Worm (Caenorhabditis elegans) whole organism, L1 larva: ENCODE results near the gene rps-12.
A peak's percentile ranks its signal among the peaks of the same experiment; 100 is the strongest.

ENCODE experiments used
- aly-2 ChIP-seq: fragments of 150-350 bp; optimal IDR thresholded peaks from 2 replicates; lab custom pipeline; 2014; ENCODE audit warnings: missing biosample characterization, missing genetic modification characterization
- ama-1 ChIP-seq: fragments of 150-350 bp; optimal IDR thresholded peaks from 2 replicates; lab custom pipeline; 2014
- blmp-1 ChIP-seq: fragments of 150-350 bp; optimal IDR thresholded peaks from 2 replicates; lab custom pipeline; 2014; ENCODE audit warnings: missing biosample characterization, missing genetic modification characterization
- ceh-63 ChIP-seq: fragments of 200-800 bp; sonication (Bioruptor generic); optimal IDR thresholded peaks from 2 replicates; lab custom pipeline; 2018; ENCODE audit warnings: mild to moderate bottlenecking, missing genetic modification characterization, missing compliant biosample characterization
- ceh-90 ChIP-seq: sonication (generic microtip); optimal IDR thresholded peaks from 2 replicates; lab custom pipeline; 2016; ENCODE audit warnings: missing genetic modification characterization, missing compliant biosample characterization
- efl-1 ChIP-seq, 4 experiments: fragments of 150-350 bp; optimal IDR thresholded peaks in 3 of 4; peaks in 1 of 4; 1 replicate in 1 of 4; 2 replicates in 3 of 4; lab custom pipeline; 2014; ENCODE audit warnings: missing biosample characterization in 2 of 4, missing genetic modification characterization in 2 of 4, missing genetic modification reagents in 2 of 4
- elt-2 ChIP-seq: sonication (generic microtip); optimal IDR thresholded peaks from 2 replicates; lab custom pipeline; 2016; ENCODE audit warnings: missing genetic modification characterization, mild to moderate bottlenecking, inconsistent platforms, missing compliant biosample characterization, missing genetic modification reagents
- fos-1 ChIP-seq: fragments of 150-350 bp; optimal IDR thresholded peaks from 2 replicates; lab custom pipeline; 2014; ENCODE audit warnings: missing biosample characterization, missing genetic modification characterization
- irx-1 ChIP-seq: sonication (generic microtip); optimal IDR thresholded peaks from 2 replicates; lab custom pipeline; 2016; ENCODE audit warnings: missing genetic modification characterization, missing compliant biosample characterization
- lin-14 ChIP-seq: fragments of 200-800 bp; sonication (Bioruptor generic); optimal IDR thresholded peaks from 2 replicates; lab custom pipeline; 2018; ENCODE audit warnings: mild to moderate bottlenecking, missing genetic modification characterization, moderate library complexity, missing compliant biosample characterization
- lin-35 ChIP-seq, 2 experiments: fragments of 150-350 bp; optimal IDR thresholded peaks; 2 replicates each; lab custom pipeline; 2014; ENCODE audit warnings: missing biosample characterization in 2 of 2, missing genetic modification characterization in 2 of 2, missing genetic modification reagents in 2 of 2
- lin-39 ChIP-seq: fragments of 150-350 bp; optimal IDR thresholded peaks from 2 replicates; lab custom pipeline; 2014; ENCODE audit warnings: missing biosample characterization, missing genetic modification reagents, missing genetic modification characterization
- lir-3 ChIP-seq: sonication (generic microtip); optimal IDR thresholded peaks from 2 replicates; lab custom pipeline; 2016; ENCODE audit warnings: mild to moderate bottlenecking, missing genetic modification characterization, moderate library complexity, missing compliant biosample characterization; ENCODE audit not compliant: poor library complexity
- lsy-2 ChIP-seq, 2 experiments: fragments of 150-350 bp; optimal IDR thresholded peaks; 2 replicates each; lab custom pipeline; 2014; ENCODE audit warnings: missing biosample characterization in 2 of 2, missing genetic modification characterization in 2 of 2
- mdl-1 ChIP-seq, 2 experiments: fragments of 150-350 bp; optimal IDR thresholded peaks; 2 replicates each; lab custom pipeline; 2014 to 2017; ENCODE audit warnings: missing biosample characterization in 2 of 2, missing genetic modification characterization in 2 of 2, inconsistent platforms in 1 of 2
- mep-1 ChIP-seq: fragments of 150-350 bp; optimal IDR thresholded peaks from 2 replicates; lab custom pipeline; 2014; ENCODE audit warnings: missing biosample characterization, missing genetic modification characterization
- nhr-19 ChIP-seq: fragments of 200-800 bp; sonication (Bioruptor generic); conservative IDR thresholded peaks from 2 replicates; pipeline ENCODE4 v1.3.6; 2022; ENCODE audit warnings: missing genetic modification characterization, missing compliant biosample characterization
- nhr-20 ChIP-seq: sonication (generic microtip); optimal IDR thresholded peaks from 2 replicates; lab custom pipeline; 2016; ENCODE audit warnings: mild to moderate bottlenecking, missing genetic modification characterization, missing compliant biosample characterization
- nhr-47 ChIP-seq: sonication (generic microtip); optimal IDR thresholded peaks from 2 replicates; lab custom pipeline; 2016; ENCODE audit warnings: mild to moderate bottlenecking, missing genetic modification characterization, moderate library complexity, missing compliant biosample characterization
- nhr-71 ChIP-seq: sonication (generic microtip); optimal IDR thresholded peaks from 2 replicates; lab custom pipeline; 2016; ENCODE audit warnings: mild to moderate bottlenecking, missing genetic modification characterization, moderate library complexity, missing compliant biosample characterization
- nhr-76 ChIP-seq: sonication (generic microtip); optimal IDR thresholded peaks from 2 replicates; lab custom pipeline; 2017; ENCODE audit warnings: missing biosample characterization, missing genetic modification characterization
- nhr-77 ChIP-seq: fragments of 150-350 bp; optimal IDR thresholded peaks from 2 replicates; lab custom pipeline; 2014; ENCODE audit warnings: missing biosample characterization, missing genetic modification characterization
- nhr-84 ChIP-seq: sonication (generic microtip); optimal IDR thresholded peaks from 2 replicates; lab custom pipeline; 2017; ENCODE audit warnings: missing biosample characterization, missing genetic modification characterization
- nhr-85 ChIP-seq: sonication (generic microtip); peaks from one replicate; lab custom pipeline; 2016; ENCODE audit warnings: missing genetic modification characterization, inconsistent platforms, missing compliant biosample characterization
- nhr-90 ChIP-seq: sonication (generic microtip); optimal IDR thresholded peaks from 2 replicates; lab custom pipeline; 2016; ENCODE audit warnings: mild to moderate bottlenecking, missing genetic modification characterization, missing compliant biosample characterization; ENCODE audit not compliant: poor library complexity
- rnt-1 ChIP-seq: sonication (generic microtip); optimal IDR thresholded peaks from 2 replicates; lab custom pipeline; 2016; ENCODE audit warnings: mild to moderate bottlenecking, missing genetic modification characterization, moderate library complexity, missing compliant biosample characterization
- skn-1 ChIP-seq: fragments of 150-350 bp; optimal IDR thresholded peaks from 2 replicates; lab custom pipeline; 2014; ENCODE audit warnings: missing biosample characterization, missing genetic modification characterization
- snpc-4 ChIP-seq: fragments of 150-350 bp; optimal IDR thresholded peaks from 2 replicates; lab custom pipeline; 2014; ENCODE audit warnings: missing biosample characterization, missing genetic modification characterization
- snu-23 ChIP-seq: sonication (generic microtip); optimal IDR thresholded peaks from 2 replicates; lab custom pipeline; 2016; ENCODE audit warnings: missing genetic modification characterization, missing compliant biosample characterization
- sptf-1 ChIP-seq: fragments of 150-350 bp; optimal IDR thresholded peaks from 2 replicates; lab custom pipeline; 2014; ENCODE audit warnings: missing biosample characterization, missing genetic modification characterization
- swsn-7 ChIP-seq: sonication (generic microtip); optimal IDR thresholded peaks from 2 replicates; lab custom pipeline; 2016; ENCODE audit warnings: missing genetic modification characterization, missing compliant biosample characterization
- tlp-1 ChIP-seq: fragments of 150-350 bp; optimal IDR thresholded peaks from 2 replicates; lab custom pipeline; 2014; ENCODE audit warnings: missing biosample characterization, missing genetic modification characterization
- xbp-1 ChIP-seq: sonication (generic microtip); optimal IDR thresholded peaks from 2 replicates; lab custom pipeline; 2016; ENCODE audit warnings: missing genetic modification characterization, missing compliant biosample characterization
- zag-1 ChIP-seq: fragments of 150-350 bp; optimal IDR thresholded peaks from 2 replicates; lab custom pipeline; 2014; ENCODE audit warnings: missing biosample characterization, missing genetic modification characterization
- ztf-11 ChIP-seq, 2 experiments: sonication (generic microtip); optimal IDR thresholded peaks; 2 replicates each; lab custom pipeline; 2016 to 2017; ENCODE audit warnings: missing genetic modification characterization in 2 of 2, missing biosample characterization in 1 of 2, missing compliant biosample characterization in 1 of 2

Gene rps-12

ce11 chrIII:5653692-5654105 lies 25.4 kb upstream of the rps-12 start:
- TF ChIP-seq rnt-1 (peak; percentile 71), lin-39 (peak; percentile 25), nhr-20 (tag; lab: Kevin White, UChicago) (peak; percentile 62), tlp-1 (tag; lab: Kevin White, UChicago) (no peak), sptf-1 (tag; lab: Kevin White, UChicago) (no peak), lir-3 (tag; lab: Kevin White, UChicago) (peak; percentile 20), skn-1 (tag; lab: Kevin White, UChicago) (no peak), nhr-71 (tag; lab: Kevin White, UChicago) (peak; percentile 75), lin-35 (GFP tag; optimal IDR thresholded peaks at IDR 0.05; lab: Kevin White, UChicago) (peak in 1 of 2 experiments; percentile 29), nhr-76 (no peak), snu-23 (peak; percentile 54), elt-2 (tag; lab: Kevin White, UChicago) (peak; percentile 71), nhr-77 (tag; lab: Kevin White, UChicago) (peak; percentile 27), nhr-85 (peak; percentile 85), fos-1 (tag; lab: Kevin White, UChicago) (no peak), snpc-4 (tag; lab: Kevin White, UChicago) (peak; percentile 98), lin-14 (GFP tag; lab: Kevin White, UChicago) (peak; percentile 44), nhr-90 (tag; lab: Kevin White, UChicago) (peak; percentile 84), swsn-7 (tag; lab: Kevin White, UChicago) (peak; percentile 44), ztf-11 (tag; optimal IDR thresholded peaks at IDR 0.05; lab: Kevin White, UChicago) (peak in 1 of 2 experiments; percentile 1), nhr-19 (peak; percentile 63), ama-1 (lab: Kevin White, UChicago) (peak; percentile 75), xbp-1 (tag; lab: Kevin White, UChicago) (peak; percentile 26), nhr-47 (tag; lab: Kevin White, UChicago) (peak; percentile 77), mep-1 (tag; lab: Kevin White, UChicago) (no peak), zag-1 (tag; lab: Kevin White, UChicago) (no peak), ceh-90 (tag; lab: Kevin White, UChicago) (no peak), efl-1 (optimal IDR thresholded peaks at IDR 0.05; lab: Kevin White, UChicago) (peak; percentile 25 to 48), efl-1 (GFP tag; optimal IDR thresholded peaks at IDR 0.05 in 1 of 2; lab: Kevin White, UChicago) (peak in 1 of 2 experiments; percentile 93), irx-1 (tag; lab: Kevin White, UChicago) (peak; percentile 52), lsy-2 (tag; optimal IDR thresholded peaks at IDR 0.05; lab: Kevin White, UChicago) (peak in 1 of 2 experiments; percentile 36), ceh-63 (no peak)
- TF ChIP-seq, all 84 proteins: peak for 22

- no peak for TF ChIP-seq rnt-1
- no peak for TF ChIP-seq efl-1 (optimal IDR thresholded peaks at IDR 0.05; lab: Kevin White, UChicago)
- peak in 1 of 2 experiments; percentile 8 for TF ChIP-seq efl-1 (GFP tag; optimal IDR thresholded peaks at IDR 0.05 in 1 of 2; lab: Kevin White, UChicago)
Measured at ce11 chrIII:5656941-5657340, 22.2 kb upstream of the rps-12 start, which contains the start of gene sdz-21. sdz-21 (minus strand) TSS chrIII:5657041.

DNA sequence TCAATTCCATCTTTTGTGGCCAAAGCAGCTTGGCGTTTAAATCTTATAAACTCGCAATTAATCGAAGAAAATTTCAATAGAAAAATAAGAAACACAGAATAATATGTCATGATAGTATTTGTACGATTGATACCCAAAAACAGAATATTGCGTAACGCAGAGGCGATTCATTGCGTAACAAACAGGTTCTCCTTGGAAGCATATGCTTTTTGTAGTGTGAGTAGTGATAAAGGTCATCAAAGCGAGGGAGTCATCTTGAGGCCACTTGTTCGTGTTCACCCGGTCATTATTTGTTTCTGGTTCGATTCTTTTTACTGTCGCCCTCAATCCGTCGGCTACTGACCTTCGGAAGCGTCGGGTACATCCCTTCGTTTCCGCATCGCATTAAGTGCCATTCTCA lies 18.1 kb upstream of the rps-12 start, which contains the start of gene F54E7.6:
Gene F54E7.6, minus strand, starts transcription at position 110 of the 400 bp plus-strand sequence.
- TF ChIP-seq blmp-1 (peak; percentile 25), ceh-63 (no peak), lin-39 (no peak), irx-1 (tag; lab: Kevin White, UChicago) (no peak), efl-1 (optimal IDR thresholded peaks at IDR 0.05; lab: Kevin White, UChicago) (no peak), efl-1 (GFP tag; optimal IDR thresholded peaks at IDR 0.05 in 1 of 2; lab: Kevin White, UChicago) (no peak), mdl-1 (tag; optimal IDR thresholded peaks at IDR 0.05; lab: Kevin White, UChicago) (no peak)

DNA sequence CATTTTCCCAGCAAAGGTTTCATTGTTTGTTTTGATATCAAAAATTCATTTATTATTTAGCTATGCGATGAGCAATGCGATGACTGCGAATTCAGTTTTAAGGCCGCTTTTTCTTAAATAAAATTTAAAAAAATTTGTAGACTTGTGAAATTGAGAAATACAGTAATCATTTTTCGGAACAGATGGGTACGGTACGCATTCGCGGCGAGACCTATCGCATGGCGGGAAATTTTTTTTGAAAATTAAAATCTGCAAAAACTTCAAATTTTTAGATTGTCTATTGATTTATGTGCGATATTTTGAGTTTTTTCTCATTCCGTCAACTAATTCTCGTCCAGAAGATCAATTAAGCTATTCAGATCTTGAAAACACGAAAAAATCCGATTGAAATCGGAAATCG lies 15.6 kb upstream of the rps-12 start:
- TF ChIP-seq aly-2 (tag; lab: Kevin White, UChicago) (no peak), nhr-90 (tag; lab: Kevin White, UChicago) (no peak), nhr-84 (tag; lab: Kevin White, UChicago) (no peak)
